Worm (Caenorhabditis elegans): ENCODE results near the gene cccp-1.

ce11 chrIII:12453785-12454184, 18.9 kb upstream of the cccp-1 start:
- TF ChIP-seq Y53F4B.3 (GFP tag; IDR thresholded peaks at IDR 0.05) (no peak), sdz-38 (tag; optimal IDR thresholded peaks at IDR 0.05) (no peak), sea-2 (GFP tag; IDR thresholded peaks at IDR 0.05) (no peak), dpff-1 (tag; optimal IDR thresholded peaks at IDR 0.05) (no peak), aptf-3 (GFP tag; IDR thresholded peaks at IDR 0.05) (no peak), snpc-4 (GFP tag; optimal IDR thresholded peaks at IDR 0.05) (no peak), snpc-4 (tag; optimal IDR thresholded peaks at IDR 0.05) (no peak), ztf-22 (GFP tag; optimal IDR thresholded peaks at IDR 0.05) (no peak), bed-1 (GFP tag; IDR thresholded peaks at IDR 0.05) (no peak)
